Fruit fly (Drosophila melanogaster) whole organism, prepupa: ENCODE data around the gene CG17786.

Experiments used
- CG11762 ChIP-seq: fragments of 200-800 bp; sonication (Bioruptor generic); optimal IDR thresholded peaks from 3 replicates; lab custom pipeline; 2016; ENCODE audit warnings: missing biosample characterization, missing genetic modification characterization; ENCODE audit not compliant: insufficient read depth
- CG11902 ChIP-seq: fragments of 200-800 bp; sonication (Bioruptor generic); optimal IDR thresholded peaks from 3 replicates; lab custom pipeline; 2016; ENCODE audit warnings: missing biosample characterization, missing genetic modification characterization
- CG6163 ChIP-seq: fragments of 200-800 bp; sonication (Bioruptor generic); IDR thresholded peaks from 3 replicates; pipeline ENCODE4 v1.3.6; 2022; ENCODE audit warnings: missing biosample characterization, missing genetic modification characterization
- CG8119 ChIP-seq: fragments of 200-800 bp; sonication (Bioruptor generic); IDR thresholded peaks from 3 replicates; pipeline ENCODE4 v1.3.6; 2022; ENCODE audit warnings: missing biosample characterization, missing genetic modification characterization
- Hr38 ChIP-seq: sonication (Bioruptor generic); optimal IDR thresholded peaks from 2 replicates; lab custom pipeline; 2016; ENCODE audit warnings: missing biosample characterization, missing genetic modification characterization
- Lpt ChIP-seq: fragments of 200-800 bp; sonication (Bioruptor generic); optimal IDR thresholded peaks from 3 replicates; lab custom pipeline; 2016; ENCODE audit warnings: missing biosample characterization, missing genetic modification characterization
- Met ChIP-seq: fragments of 200-800 bp; sonication (Bioruptor generic); optimal IDR thresholded peaks from 3 replicates; lab custom pipeline; 2016; ENCODE audit warnings: missing biosample characterization, missing genetic modification characterization
- dac ChIP-seq: fragments of 200-800 bp; sonication (Bioruptor generic); optimal IDR thresholded peaks from 2 replicates; lab custom pipeline; 2017; ENCODE audit warnings: missing biosample characterization, mild to moderate bottlenecking, missing genetic modification characterization
- spab ChIP-seq: fragments of 200-800 bp; sonication (Bioruptor generic); optimal IDR thresholded peaks from 2 replicates; lab custom pipeline; 2017; ENCODE audit warnings: missing biosample characterization, mild to moderate bottlenecking, missing genetic modification characterization, missing genetic modification reagents
- topi ChIP-seq: fragments of 200-800 bp; sonication (Bioruptor generic); optimal IDR thresholded peaks from 3 replicates; lab custom pipeline; 2016; ENCODE audit warnings: missing biosample characterization, missing genetic modification characterization

DNA sequence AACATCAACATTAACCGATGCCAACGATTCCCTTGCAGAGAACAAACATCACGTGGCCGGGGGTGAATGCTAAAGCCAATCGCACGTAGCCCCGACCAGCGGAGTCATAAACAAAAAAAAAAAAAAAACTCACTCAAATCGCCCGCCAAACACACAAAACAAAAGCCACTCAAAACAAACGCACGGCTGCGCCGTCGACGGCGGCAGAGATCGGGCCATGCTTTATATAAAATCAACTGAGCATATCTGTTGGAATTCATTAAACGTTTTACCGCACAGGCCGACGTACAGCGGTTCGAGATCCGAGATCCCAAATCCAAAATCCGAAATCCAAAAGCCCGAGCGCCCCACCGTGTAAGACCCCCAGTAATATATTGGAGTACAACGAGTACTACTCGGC, 46.1 kb downstream of the CG17786 start, which contains the start of gene CG13606:
- TF ChIP-seq Met (GFP tag; lab: Kevin White, UChicago) (no peak), CG8119 (GFP tag; lab: Robert Waterston, UW) (no peak), CG11902 (no peak), topi (no peak), dac (no peak), CG11762 (GFP tag; lab: Kevin White, UChicago) (no peak), spab (GFP tag; lab: Kevin White, UChicago) (no peak), Hr38 (no peak), Lpt (GFP tag; lab: Kevin White, UChicago) (no peak), CG6163 (no peak)
